Fruit fly (Drosophila melanogaster): ENCODE data around the gene Sf3b6.

dm6 chr3L:6232261-6232660 is 39.3 kb upstream of the Sf3b6 start, which contains the start of gene CG13299:
- no peak for TF ChIP-seq psq (optimal IDR thresholded peaks at IDR 0.05)
- TF ChIP-seq usp (GFP tag; optimal IDR thresholded peaks at IDR 0.05): no peak
- no peak for TF ChIP-seq pan (optimal IDR thresholded peaks at IDR 0.05)
- TF ChIP-seq Dll (optimal IDR thresholded peaks at IDR 0.05): no peak
- no peak for TF ChIP-seq CG8478 (optimal IDR thresholded peaks at IDR 0.05)
